Fruit fly (Drosophila melanogaster): ENCODE data around the gene MED30.

The MED30 gene

DNA sequence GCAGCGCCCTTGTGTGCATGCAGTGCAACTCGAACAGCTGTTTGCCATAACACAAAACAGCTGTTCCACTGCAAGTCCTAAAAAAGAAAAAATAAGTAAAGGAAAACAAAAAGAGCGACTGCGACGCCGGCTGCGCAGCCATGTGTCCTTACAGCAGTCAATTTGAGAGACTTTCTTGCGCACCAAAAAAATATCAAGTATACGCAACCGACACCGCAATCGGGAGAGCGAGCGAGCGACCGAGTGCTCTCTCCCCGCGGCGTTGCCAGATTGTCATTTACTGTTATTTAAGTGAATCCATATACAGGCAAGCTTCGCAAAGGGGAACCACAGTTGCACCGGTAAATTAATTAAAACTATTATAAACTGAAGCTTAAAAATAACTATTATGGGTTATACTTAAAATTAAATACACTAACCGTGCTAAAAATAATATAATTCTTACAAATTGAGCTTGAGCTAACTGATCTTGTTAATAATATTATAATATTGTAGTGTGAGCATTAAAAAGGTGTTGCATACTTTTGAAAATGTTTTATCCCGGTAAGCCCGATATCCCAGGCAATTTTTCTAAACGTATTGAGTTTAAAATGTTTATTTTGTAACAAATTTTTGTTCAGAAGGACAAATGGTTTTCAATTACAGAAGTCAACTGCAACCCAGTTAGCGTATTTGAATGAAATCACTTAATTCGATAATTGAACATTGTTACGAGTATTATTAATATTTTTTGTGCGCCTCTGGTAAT lies 23.8 kb downstream of the MED30 start (continued):
- TF ChIP-seq Rfx (GFP tag; IDR thresholded peaks at IDR 0.05) (peak; percentile 79), CG6854 (GFP tag; optimal IDR thresholded peaks at IDR 0.05) (no peak), CG9437 (GFP tag; optimal IDR thresholded peaks at IDR 0.05) (peak; percentile 32), ttk (GFP tag; IDR thresholded peaks at IDR 0.05) (peak; percentile 44; the same call in 1 of the 2 replicates), CG8388 (GFP tag; optimal IDR thresholded peaks at IDR 0.05) (peak; percentile 25), D (optimal IDR thresholded peaks at IDR 0.05) (no peak), D (GFP tag; optimal IDR thresholded peaks at IDR 0.05) (no peak), NC2α (GFP tag; optimal IDR thresholded peaks at IDR 0.05) (no peak), CG7786 (GFP tag; optimal IDR thresholded peaks at IDR 0.05) (no peak), Fer3 (tag; optimal IDR thresholded peaks at IDR 0.05) (peak; percentile 58), BtbVII (GFP tag; optimal IDR thresholded peaks at IDR 0.05) (peak; percentile 10), Optix (GFP tag; IDR thresholded peaks at IDR 0.05) (no peak), oc (tag; optimal IDR thresholded peaks at IDR 0.05) (no peak), gt (GFP tag; IDR thresholded peaks at IDR 0.05) (no peak), CG9727 (GFP tag; optimal IDR thresholded peaks at IDR 0.05) (no peak), repo (GFP tag; optimal IDR thresholded peaks at IDR 0.05) (no peak), Dfd (GFP tag; optimal IDR thresholded peaks at IDR 0.05) (no peak), toy (GFP tag; IDR thresholded peaks at IDR 0.05) (peak; percentile 41; the same call in 1 of the 2 replicates), CG12659 (GFP tag; optimal IDR thresholded peaks at IDR 0.05) (no peak), CG10565 (GFP tag; optimal IDR thresholded peaks at IDR 0.05) (no peak), unpg (GFP tag; optimal IDR thresholded peaks at IDR 0.05) (peak; percentile 29), C15 (GFP tag; IDR thresholded peaks at IDR 0.05) (0 out of 3 replicates have a peak, but pooled peaks have one; percentile 40), CG15514 (GFP tag; optimal IDR thresholded peaks at IDR 0.05) (peak; percentile 10), vfl (GFP tag; optimal IDR thresholded peaks at IDR 0.05) (peak; percentile 61), gsb (GFP tag; IDR thresholded peaks at IDR 0.05) (no peak), row (GFP tag; IDR thresholded peaks at IDR 0.05) (peak; percentile 87), CG15269 (tag; optimal IDR thresholded peaks at IDR 0.05) (peak; percentile 59), CG3281 (GFP tag; optimal IDR thresholded peaks at IDR 0.05) (no peak), Aef1 (GFP tag; IDR thresholded peaks at IDR 0.05) (peak; percentile 43; the same call in 1 of the 3 replicates), dysf (GFP tag; IDR thresholded peaks at IDR 0.05) (peak; percentile 54; the same call in 1 of the 3 replicates), hbn (GFP tag; IDR thresholded peaks at IDR 0.05; ENCODE audit: partially characterized antibody) (no peak), CG1603 (tag; optimal IDR thresholded peaks at IDR 0.05) (peak; percentile 30), h (optimal IDR thresholded peaks at IDR 0.05) (no peak), sens (GFP tag) (peak; percentile 89), CG11504 (tag; optimal IDR thresholded peaks at IDR 0.05) (peak; percentile 60), Pdp1 (GFP tag; optimal IDR thresholded peaks at IDR 0.05) (peak in 1 of 2 experiments; percentile 86), Camta (GFP tag; optimal IDR thresholded peaks at IDR 0.05) (no peak), CG4820 (GFP tag; optimal IDR thresholded peaks at IDR 0.05) (no peak), Nf-YB (GFP tag; optimal IDR thresholded peaks at IDR 0.05) (no peak), Ssrp (tag; optimal IDR thresholded peaks at IDR 0.05) (peak; percentile 30), CG12942 (GFP tag; optimal IDR thresholded peaks at IDR 0.05) (no peak), amos (GFP tag; IDR thresholded peaks at IDR 0.05; ENCODE audit: partially characterized antibody) (no peak; the same call in 1 of the 2 replicates), HLH4C (GFP tag; IDR thresholded peaks at IDR 0.05; ENCODE audit: partially characterized antibody) (no peak), gcm (GFP tag; optimal IDR thresholded peaks at IDR 0.05) (no peak), CG2199 (GFP tag; IDR thresholded peaks at IDR 0.05) (no peak), grau (tag; optimal IDR thresholded peaks at IDR 0.05) (peak; percentile 96), Fer2 (tag; optimal IDR thresholded peaks at IDR 0.05) (no peak), CG15479 (GFP tag; optimal IDR thresholded peaks at IDR 0.05) (no peak), cwo (GFP tag; optimal IDR thresholded peaks at IDR 0.05) (peak; percentile 14), NK7.1 (GFP tag; optimal IDR thresholded peaks at IDR 0.05) (no peak)

Measured in whole organism, embryonic.